Fruit fly (Drosophila melanogaster): Measurements from ENCODE around the gene Ag5r.

The Ag5r gene

DNA sequence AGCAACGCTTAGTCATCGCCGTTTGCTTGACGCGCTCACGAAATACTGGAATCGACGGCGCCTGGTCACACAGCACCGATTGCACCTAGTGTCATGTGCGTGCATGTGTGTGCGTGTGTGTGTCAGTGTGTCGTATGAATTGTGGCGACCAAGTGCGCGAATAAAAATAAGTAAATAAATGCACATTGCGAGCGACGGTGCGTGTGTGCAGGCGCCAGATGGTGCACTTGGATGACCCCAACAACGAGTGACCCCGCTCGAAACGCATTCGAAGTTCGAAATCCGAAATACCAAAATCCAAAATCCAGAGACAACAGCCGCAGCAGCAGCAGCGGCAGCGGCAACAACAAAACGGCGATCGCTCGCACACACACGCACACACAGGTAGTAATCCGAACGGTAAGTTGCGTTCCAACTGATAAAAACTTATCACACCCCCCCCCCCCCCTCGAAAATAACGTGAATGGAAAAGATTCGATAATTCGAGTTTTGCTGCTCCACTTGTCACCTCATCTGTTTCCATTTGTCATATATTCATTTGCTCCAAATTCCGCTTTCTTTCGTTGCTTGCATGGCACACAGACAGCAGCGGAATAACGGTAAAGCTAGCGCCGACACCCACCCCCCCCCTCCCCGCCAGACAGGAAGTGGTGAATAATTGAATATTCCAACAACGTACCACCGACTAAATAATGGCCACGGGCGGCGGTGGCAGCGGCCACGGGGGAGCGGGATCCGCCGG is 46.4 kb upstream of the Ag5r start, which contains the start of gene CG14411 (continued):
- TF ChIP-seq CG34376 (GFP tag; optimal IDR thresholded peaks at IDR 0.05) (no peak), CG8478 (optimal IDR thresholded peaks at IDR 0.05) (peak; percentile 28), CG18619 (GFP tag; optimal IDR thresholded peaks at IDR 0.05) (no peak), CG16813 (GFP tag; IDR thresholded peaks at IDR 0.05; ENCODE audit: partially characterized antibody) (peak; percentile 18; the same call in 1 of the 3 replicates), CG5180 (GFP tag; optimal IDR thresholded peaks at IDR 0.05) (no peak), CG16815 (GFP tag; optimal IDR thresholded peaks at IDR 0.05) (no peak), trem (tag; optimal IDR thresholded peaks at IDR 0.05) (peak; percentile 68), Poxn (GFP tag; IDR thresholded peaks at IDR 0.05) (no peak), CG6765 (GFP tag; optimal IDR thresholded peaks at IDR 0.05) (no peak), CG14710 (tag; optimal IDR thresholded peaks at IDR 0.05) (peak; percentile 67), pros (GFP tag; optimal IDR thresholded peaks at IDR 0.05) (no peak), Abd-B (GFP tag; optimal IDR thresholded peaks at IDR 0.05) (no peak), Sry-δ (GFP tag; optimal IDR thresholded peaks at IDR 0.05) (peak; percentile 35), CG18011 (GFP tag; optimal IDR thresholded peaks at IDR 0.05) (no peak), slbo (GFP tag; IDR thresholded peaks at IDR 0.05) (no peak), dan (GFP tag; IDR thresholded peaks at IDR 0.05) (no peak), Med (GFP tag) (peak; percentile 80), sna (GFP tag; IDR thresholded peaks at IDR 0.05; ENCODE audit: partially characterized antibody) (peak; percentile 16; the same call in 1 of the 2 replicates), zfh1 (GFP tag; IDR thresholded peaks at IDR 0.05) (no peak), CG15073 (GFP tag; optimal IDR thresholded peaks at IDR 0.05) (no peak), CG8765 (GFP tag; IDR thresholded peaks at IDR 0.05) (no peak), Mad (GFP tag; optimal IDR thresholded peaks at IDR 0.05) (no peak), sqz (GFP tag; optimal IDR thresholded peaks at IDR 0.05) (no peak), Neu2 (GFP tag; optimal IDR thresholded peaks at IDR 0.05; ENCODE audit: borderline replicate concordance) (no peak), Bgb (GFP tag; IDR thresholded peaks at IDR 0.05; ENCODE audit: partially characterized antibody) (peak; percentile 29; the same call in 1 of the 2 replicates), Bdp1 (GFP tag; optimal IDR thresholded peaks at IDR 0.05) (no peak), gfzf (GFP tag; optimal IDR thresholded peaks at IDR 0.05) (peak; percentile 78), dm (GFP tag; optimal IDR thresholded peaks at IDR 0.05) (peak; percentile 32), Dref (GFP tag; IDR thresholded peaks at IDR 0.05) (peak; percentile 52), Dp (GFP tag; optimal IDR thresholded peaks at IDR 0.05) (no peak), CG3847 (GFP tag; IDR thresholded peaks at IDR 0.05) (peak; percentile 35), MESR4 (GFP tag; optimal IDR thresholded peaks at IDR 0.05) (peak; percentile 74), E2f2 (GFP tag; IDR thresholded peaks at IDR 0.05) (no peak; the same call in none of the 2 replicates), nom (GFP tag; optimal IDR thresholded peaks at IDR 0.05) (peak; percentile 18), CG15514 (GFP tag; optimal IDR thresholded peaks at IDR 0.05) (peak; percentile 25), CG5953 (GFP tag; IDR thresholded peaks at IDR 0.05) (no peak), CG3065 (GFP tag; optimal IDR thresholded peaks at IDR 0.05) (no peak), lov (optimal IDR thresholded peaks at IDR 0.05) (no peak), lov (GFP tag; IDR thresholded peaks at IDR 0.05) (no peak), Dfd (GFP tag; optimal IDR thresholded peaks at IDR 0.05) (no peak), chm (GFP tag; IDR thresholded peaks at IDR 0.05) (no peak), CG17829 (tag; optimal IDR thresholded peaks at IDR 0.05) (peak; percentile 1), B-H2 (GFP tag; optimal IDR thresholded peaks at IDR 0.05) (no peak), Rfx (GFP tag; IDR thresholded peaks at IDR 0.05) (no peak), unpg (GFP tag; optimal IDR thresholded peaks at IDR 0.05) (no peak), Sin3A (optimal IDR thresholded peaks at IDR 0.05) (peak; percentile 29), crp (GFP tag; optimal IDR thresholded peaks at IDR 0.05) (no peak), pan (optimal IDR thresholded peaks at IDR 0.05) (no peak), pan (GFP tag; optimal IDR thresholded peaks at IDR 0.05 in 1 of 2, IDR thresholded peaks at IDR 0.05 in 1 of 2) (no peak), Jarid2 (GFP tag; optimal IDR thresholded peaks at IDR 0.05) (peak; percentile 42)
